Worm (Caenorhabditis elegans) whole organism, L1 larva: ENCODE measurements around the gene cex-2.

Source experiments
- aly-2 ChIP-seq: fragments of 150-350 bp; optimal IDR thresholded peaks from 2 replicates; lab custom pipeline; 2014; ENCODE audit warnings: missing biosample characterization, missing genetic modification characterization
- fkh-10 ChIP-seq: sonication (generic microtip); optimal IDR thresholded peaks from 2 replicates; lab custom pipeline; 2017; ENCODE audit warnings: missing biosample characterization, missing genetic modification reagents, missing genetic modification characterization
- nhr-237 ChIP-seq: fragments of 150-350 bp; optimal IDR thresholded peaks from 2 replicates; lab custom pipeline; 2014; ENCODE audit warnings: missing biosample characterization, missing genetic modification characterization
- pqm-1 ChIP-seq: sonication (generic microtip); optimal IDR thresholded peaks from 3 replicates; lab custom pipeline; 2017; ENCODE audit warnings: missing biosample characterization, missing genetic modification characterization
- ztf-11 ChIP-seq, 2 experiments: sonication (generic microtip); optimal IDR thresholded peaks; 2 replicates each; lab custom pipeline; 2016 to 2017; ENCODE audit warnings: missing genetic modification characterization in 2 of 2, missing biosample characterization in 1 of 2, missing compliant biosample characterization in 1 of 2

ce11 chrII:7790324-7790898 lies 44.8 kb downstream of the cex-2 start, which contains the start of gene srlf-1:
- TF ChIP-seq pqm-1 (tag; lab: Kevin White, UChicago) (no peak), fkh-10 (GFP tag; lab: Kevin White, UChicago) (no peak), nhr-237 (tag; lab: Kevin White, UChicago) (no peak), aly-2 (no peak), ztf-11 (tag; optimal IDR thresholded peaks at IDR 0.05; lab: Kevin White, UChicago) (no peak)
